Worm (Caenorhabditis elegans) whole organism, early embryonic: ENCODE results near the gene F13E9.15.

Experiments
- ama-1 ChIP-seq: fragments of 150-350 bp; optimal IDR thresholded peaks from 2 replicates; lab custom pipeline; 2014
- hnd-1 ChIP-seq: sonication (generic microtip); optimal IDR thresholded peaks from 2 replicates; lab custom pipeline; 2016; ENCODE audit warnings: missing genetic modification characterization, missing compliant biosample characterization
- scrt-1 ChIP-seq: fragments of 200-800 bp; sonication (Bioruptor generic); IDR thresholded peaks from 2 replicates; pipeline ENCODE4 v1.3.6; 2022; ENCODE audit warnings: missing genetic modification characterization, missing compliant biosample characterization

ce11 chrIV:10851833-10852232 lies 37.8 kb downstream of the F13E9.15 start, which contains the start of gene T11G6.4:
- TF ChIP-seq ama-1 (no peak), scrt-1 (no peak), hnd-1 (no peak)
